Fruit fly (Drosophila melanogaster) whole organism, larva: Measurements from ENCODE around the gene U2af38.

Source experiments
- noc ChIP-seq: fragments of 200-800 bp; sonication (Bioruptor generic); optimal IDR thresholded peaks from 3 replicates; lab custom pipeline; 2019; ENCODE audit warnings: missing biosample characterization, mild to moderate bottlenecking, missing genetic modification characterization, moderate library complexity

U2af38 gene

DNA sequence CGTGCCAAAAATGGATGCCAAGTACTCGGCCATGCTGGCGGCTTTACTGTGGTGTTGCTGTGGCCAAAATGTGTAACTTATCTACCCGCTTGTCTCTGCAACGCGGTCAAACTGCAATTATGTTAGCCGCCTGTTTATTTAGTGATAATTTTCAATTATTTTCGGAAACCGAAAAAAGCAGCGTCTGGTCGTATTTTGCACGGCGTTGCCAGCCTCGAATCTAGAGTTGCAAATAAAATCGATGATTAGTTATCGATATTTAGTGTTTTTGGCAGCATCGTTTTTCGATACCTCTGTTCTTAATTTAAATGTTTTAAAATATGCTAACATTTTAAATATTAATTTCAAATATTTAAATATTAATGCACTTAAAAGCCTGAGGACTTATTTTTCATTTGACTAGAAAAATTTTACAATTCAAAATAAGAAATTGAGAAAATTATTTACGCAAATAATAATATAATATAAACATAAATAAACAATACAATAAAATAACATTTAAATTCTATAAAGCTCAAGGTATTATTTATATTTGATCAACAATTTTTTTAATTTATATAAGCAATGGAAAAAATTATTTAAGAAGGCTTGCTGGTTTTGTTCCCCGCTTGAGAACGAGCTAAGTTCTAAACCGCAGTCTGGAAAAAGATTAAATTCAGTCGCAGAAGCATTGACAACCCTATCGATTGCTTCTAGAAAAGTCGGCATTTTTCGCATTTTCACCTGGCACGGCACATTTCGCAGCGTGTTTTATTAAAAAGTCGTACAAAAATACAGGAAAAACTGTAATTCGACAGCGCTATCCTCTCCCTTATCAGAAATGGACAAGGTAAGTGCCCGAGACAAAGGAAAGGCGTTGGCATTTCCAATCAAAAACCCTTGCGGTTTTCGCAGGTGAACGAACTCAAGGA, at the start of gene U2af38, which contains the start of gene Stip1:
Gene U2af38, minus strand, starts transcription at position 230 of the 911 bp plus-strand sequence.
Gene Stip1, plus strand, starts transcription at position 671 of the 911 bp plus-strand sequence.
- TF ChIP-seq noc (tag; lab: Kevin White, UChicago) = no peak

DNA sequence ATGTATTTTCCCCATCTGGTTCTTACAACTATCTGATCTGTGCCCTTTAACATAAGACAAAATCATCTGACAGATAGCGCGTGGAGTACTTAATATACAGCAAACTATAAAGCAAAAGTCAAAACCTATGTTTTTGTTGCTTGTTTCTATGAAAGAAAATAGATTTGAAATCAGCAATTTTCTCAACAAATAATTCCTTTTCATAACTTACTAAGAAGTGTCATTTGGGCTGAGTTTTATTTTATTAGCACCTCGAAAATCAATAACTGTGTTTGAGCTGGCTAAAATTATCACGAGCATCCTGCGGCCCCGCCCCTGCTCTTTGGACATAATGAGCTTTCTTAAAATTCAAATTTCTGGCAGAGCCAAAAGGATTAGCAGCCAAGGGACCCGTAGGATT, 37.8 kb upstream of the U2af38 start, which contains the start of gene CG31921:
Gene CG31921, minus strand, starts transcription at position 101 of the 400 bp plus-strand sequence.
- no peak for TF ChIP-seq noc (tag; lab: Kevin White, UChicago)

DNA sequence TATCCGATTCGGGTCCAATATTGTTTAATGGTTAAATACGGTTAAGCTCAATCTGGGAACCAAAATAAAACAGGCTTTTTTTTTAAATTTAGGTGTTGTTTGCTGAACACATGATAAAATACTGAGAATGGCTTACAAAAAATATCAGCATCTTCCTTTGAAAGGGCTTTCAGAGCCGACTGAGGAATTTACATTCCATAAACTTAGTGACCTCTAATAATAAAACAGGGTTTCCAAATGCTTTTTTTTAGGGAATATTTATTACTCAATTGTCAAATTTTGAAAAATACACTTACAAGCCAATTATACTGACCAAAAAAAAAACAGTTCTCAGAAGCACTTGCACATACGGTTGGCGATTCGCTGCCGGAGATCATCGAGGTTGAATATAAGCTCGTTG, 35.2 kb upstream of the U2af38 start, which contains the start of gene CG43755:
Gene CG43755, minus strand, starts transcription at position 101 of the 400 bp plus-strand sequence.
- TF ChIP-seq noc (tag; lab: Kevin White, UChicago) = no peak

DNA sequence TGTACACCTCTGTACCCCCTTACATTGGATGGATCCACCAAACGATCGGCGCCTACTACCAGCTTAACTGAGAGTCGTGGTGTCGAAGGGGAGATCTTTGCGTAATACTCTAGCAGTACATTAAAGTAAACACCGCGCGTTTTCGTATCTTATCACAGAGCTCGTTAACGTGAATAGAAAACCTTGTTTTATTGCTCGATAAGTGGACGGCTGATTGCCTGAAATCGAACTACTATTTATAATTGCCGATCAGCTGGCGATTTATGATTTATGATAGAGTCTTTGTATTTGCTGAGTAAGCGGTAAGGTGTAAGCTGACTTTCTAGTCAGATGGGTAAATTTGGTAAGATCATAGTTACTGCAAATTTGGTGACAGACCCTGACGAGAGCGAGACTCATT, 28.4 kb upstream of the U2af38 start:
- peak; percentile 64 for TF ChIP-seq noc (tag; lab: Kevin White, UChicago)

DNA sequence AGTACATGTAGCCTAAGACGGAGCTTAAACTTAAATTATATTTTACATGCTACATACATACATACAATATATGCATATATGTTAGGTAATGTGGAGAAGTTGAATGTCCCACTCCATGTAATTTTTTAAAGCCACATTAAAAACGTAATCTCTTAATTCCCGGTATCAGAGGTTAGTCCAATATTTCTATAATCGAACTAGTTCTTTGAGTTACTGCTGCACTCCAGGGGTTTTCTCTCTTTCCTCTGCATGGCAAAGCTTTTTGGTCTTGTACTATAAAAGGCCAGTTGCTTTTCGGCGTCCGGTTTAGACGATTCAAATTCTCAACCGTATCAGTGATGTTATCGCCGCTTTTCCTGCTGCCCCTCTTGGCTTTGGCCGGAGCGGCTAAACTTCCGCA, 27.3 kb upstream of the U2af38 start, which contains the start of gene CG33127:
Gene CG33127, plus strand, starts transcription at position 309 of the 400 bp plus-strand sequence.
- TF ChIP-seq noc (tag; lab: Kevin White, UChicago) = no peak

DNA sequence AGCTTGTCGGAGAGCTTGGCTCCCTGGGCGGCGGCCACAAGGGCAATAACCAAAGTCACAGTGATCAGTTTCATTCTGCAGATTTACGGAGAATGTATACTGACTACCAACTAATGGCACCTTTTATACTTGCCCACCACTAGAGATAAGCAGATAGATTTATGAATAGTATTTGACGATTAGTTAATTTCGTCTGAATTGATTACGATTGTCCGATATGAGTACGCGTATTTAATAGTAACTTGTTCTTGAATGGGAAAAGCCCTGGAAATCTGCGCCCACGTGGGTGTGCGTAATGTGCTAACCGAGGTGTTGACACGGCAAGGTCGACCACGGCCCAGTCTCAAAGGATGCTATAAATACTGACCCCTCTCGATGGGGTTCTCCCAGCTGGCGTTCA, 26.7 kb upstream of the U2af38 start, which contains the start of gene CG11911:
Gene CG11911, minus strand, starts transcription at position 101 of the 400 bp plus-strand sequence.
- no peak for TF ChIP-seq noc (tag; lab: Kevin White, UChicago)

DNA sequence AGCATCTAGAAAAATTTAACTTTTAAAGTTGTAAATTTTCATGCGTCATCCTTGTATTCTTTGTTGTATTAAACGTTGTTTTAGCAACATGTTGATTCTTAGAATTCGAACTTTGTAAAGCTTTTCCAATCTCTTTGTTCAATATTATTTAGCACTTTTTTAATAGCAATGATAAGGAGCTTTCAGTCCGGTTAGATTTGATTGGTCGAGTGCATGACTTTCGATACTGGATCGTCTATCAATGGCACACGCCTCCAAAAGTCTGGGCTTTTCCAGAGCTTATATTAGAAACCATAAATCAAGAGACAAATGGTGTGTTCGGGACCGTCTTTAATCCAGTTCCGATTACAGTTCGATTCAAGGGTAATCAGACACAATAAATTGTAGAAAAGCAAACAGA, 25.3 kb upstream of the U2af38 start:
- no peak for TF ChIP-seq noc (tag; lab: Kevin White, UChicago)

DNA sequence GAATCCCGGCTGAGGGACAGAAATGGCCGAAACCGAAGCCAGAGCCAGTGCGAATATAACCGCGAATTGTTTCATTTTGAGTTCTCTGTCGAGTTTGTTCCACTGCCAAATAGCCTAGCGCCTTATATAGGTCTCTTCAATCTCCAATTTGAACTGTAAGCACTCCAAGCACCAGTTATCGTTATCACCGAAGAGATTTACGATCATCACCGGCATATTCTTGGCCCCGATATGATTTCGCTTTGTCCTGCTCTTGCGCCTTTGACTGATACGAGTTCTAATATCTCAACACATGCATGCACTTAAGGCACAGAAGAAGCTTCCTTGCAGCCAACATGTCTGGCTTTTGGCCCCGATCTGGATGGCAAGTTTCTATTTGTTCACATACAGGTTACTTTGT, 24.7 kb upstream of the U2af38 start, which contains the start of gene CG11912:
Gene CG11912, minus strand, starts transcription at position 101 of the 400 bp plus-strand sequence.
- TF ChIP-seq noc (tag; lab: Kevin White, UChicago) = no peak

DNA sequence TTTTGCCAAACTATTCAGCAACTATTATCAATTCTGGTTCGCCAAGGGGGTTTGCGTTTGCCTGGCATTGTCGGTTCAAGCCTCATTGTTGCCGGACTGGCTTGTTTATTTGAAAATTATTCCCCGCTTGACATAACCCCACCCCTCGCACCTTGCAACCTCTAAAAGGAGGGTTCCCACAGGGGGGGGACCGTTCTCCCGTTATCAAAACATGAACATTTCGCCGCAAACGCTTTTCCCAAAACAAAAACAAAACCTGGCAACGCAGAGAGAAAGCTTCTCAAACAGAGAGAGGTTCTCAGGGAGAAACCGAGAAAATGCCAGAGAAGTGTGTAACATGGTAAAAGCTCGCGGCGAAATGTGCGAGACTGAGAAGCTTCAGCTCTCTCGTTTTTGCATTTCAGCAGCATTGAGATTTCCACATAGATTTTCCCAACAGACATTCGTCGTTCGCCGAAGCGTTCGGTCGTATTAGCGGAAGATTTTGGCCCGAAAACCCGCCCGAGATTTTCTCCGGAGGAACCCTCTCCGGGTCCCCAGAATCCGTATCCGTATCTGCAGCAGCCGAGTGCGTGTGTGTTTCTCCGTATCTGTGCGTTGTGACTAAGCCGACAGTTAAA, 15.4 kb upstream of the U2af38 start:
- no peak for TF ChIP-seq noc (tag; lab: Kevin White, UChicago)

DNA sequence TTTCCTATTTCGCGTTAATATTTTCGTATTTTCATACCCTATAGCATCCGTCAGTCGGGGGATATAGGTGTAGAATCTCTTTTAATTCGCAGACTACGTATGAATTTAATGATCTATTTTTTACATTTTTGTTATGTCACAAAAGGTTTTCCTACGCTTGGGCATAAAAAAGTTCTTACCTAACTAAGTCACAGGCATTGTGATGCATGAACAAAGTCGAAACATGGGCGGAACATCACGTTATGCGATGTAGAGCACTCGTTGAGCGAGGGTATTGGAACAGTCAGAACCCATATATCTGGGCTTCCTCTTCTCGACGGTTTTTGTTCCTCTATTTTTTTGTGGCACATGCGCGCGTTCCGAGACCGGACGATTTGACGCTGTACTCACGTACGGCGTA, 14.7 kb upstream of the U2af38 start:
- TF ChIP-seq noc (tag; lab: Kevin White, UChicago) = peak; percentile 10

DNA sequence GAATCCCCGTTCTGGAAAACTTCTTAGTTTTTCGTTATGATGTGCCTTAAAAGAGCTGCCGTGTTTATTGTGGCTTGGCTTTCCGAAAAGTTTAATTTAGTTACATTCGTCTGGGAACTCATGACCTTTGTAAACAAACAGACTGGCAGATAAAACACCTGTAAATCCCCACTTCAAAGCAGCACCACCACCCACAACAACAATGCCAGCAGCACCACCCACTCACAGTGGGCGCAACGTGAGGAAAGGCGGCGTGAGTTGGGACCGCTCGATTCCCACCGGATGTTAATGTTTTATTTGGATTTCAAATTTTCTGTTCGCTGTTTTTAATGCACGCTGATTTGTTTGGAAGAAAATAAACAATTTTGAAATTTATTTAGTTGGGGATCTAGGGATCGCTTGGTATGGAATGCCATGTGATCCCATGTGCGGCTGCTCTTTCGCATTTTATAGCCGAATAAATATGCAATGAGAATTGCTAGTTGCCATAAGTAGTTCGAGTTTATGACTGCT, 13.8 kb upstream of the U2af38 start:
- no peak for TF ChIP-seq noc (tag; lab: Kevin White, UChicago)

DNA sequence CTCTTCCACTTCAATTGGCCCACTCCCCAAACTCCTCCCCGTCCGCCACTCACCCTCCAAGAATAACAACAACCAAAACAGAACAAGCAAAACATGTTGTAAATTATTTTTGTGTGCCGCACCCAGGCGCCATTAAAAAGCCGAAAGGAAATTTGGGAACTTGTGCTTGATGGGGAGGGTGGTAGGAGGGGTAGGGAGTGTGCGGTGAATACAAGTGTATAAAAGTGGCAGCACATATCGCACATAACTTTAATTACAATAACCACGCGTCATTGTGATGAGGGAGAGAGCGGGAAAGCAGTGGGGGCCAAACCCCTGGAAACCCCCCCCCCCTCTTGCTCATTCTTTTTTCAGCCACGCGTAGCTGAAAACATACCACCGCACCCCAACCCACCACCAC, 12.6 kb upstream of the U2af38 start:
- no peak for TF ChIP-seq noc (tag; lab: Kevin White, UChicago)

DNA sequence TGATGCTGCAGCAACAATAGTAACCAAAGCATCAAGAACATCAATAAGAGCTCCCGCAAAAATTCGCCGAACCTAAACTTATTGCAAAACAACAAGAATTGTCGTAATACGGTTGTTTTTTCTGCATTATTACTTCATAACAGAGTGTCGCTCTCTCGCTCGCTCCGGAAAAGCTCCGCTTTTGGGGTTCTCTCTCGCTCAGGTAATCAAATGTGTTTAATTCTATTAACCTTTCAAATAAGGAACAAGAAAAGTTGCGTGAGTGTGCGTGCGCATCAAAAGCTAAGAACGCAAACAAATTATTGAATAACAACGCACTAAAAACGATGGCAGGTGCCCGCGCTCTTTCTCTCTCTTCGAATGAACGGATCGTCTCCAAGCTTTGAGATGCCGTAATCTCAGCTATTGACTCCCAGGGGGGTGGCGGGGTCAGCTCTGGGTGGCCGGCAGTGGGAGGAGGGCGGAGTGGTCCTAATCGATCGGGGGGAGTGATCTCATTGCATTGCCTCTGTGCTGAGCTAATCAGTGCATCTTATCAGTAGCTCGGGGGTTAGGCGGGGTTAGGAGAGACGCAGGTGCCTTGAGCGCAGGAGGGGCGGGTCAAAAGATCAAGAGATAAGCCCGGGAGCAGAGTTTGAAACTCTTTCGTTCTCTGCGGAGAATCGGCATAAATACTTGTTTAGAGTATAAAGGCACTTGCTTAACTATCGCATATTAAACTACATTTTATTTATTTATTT, 11.9 kb upstream of the U2af38 start:
- no peak for TF ChIP-seq noc (tag; lab: Kevin White, UChicago)

DNA sequence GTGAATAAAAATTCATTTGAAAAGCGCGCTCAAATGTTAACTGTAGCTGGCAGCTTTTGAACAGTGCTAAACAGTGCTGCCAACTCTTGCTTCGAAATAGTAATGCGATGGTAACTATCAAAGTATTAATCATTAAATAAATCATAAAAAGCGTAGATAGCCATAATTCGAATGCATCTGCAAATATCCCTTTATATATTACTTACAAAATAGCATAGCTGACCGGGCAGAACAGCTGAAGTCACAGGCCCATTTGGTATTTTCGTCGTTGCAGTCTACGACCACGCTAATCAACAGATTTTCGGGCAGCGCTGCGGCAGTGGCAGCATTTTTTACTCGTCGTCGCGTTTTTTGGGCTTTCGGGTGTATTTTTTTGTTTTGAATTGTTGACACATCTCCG, 11.2 kb upstream of the U2af38 start, which contains the start of gene Plc21C:
Gene Plc21C, plus strand, starts transcription at position 290 of the 400 bp plus-strand sequence.
- peak; percentile 24 for TF ChIP-seq noc (tag; lab: Kevin White, UChicago)

DNA sequence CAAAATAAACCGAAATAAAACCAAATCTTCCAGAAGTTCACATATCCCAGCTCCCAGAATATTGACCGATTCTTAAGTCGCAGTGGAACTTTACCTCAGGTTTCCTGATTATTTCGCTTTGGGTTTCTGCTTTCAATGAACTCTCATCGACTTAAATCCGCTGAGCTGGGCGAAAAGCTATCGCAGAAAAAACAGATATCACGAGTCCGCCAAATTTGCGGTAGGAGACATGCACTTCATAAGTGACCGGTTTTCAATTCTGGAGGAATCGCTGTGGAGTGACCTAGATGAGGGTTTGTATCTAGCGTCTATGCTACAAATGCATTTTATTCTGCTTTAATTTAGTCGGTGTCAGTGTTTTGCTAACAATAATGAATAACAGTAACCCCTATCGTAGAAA, 10.7 kb upstream of the U2af38 start:
- no peak for TF ChIP-seq noc (tag; lab: Kevin White, UChicago)
